Worm (Caenorhabditis elegans) whole organism, L1 larva: Measurements from ENCODE around the gene T27D12.1.

ENCODE experiments used
- C04F5.9 ChIP-seq: sonication (generic microtip); optimal IDR thresholded peaks from 2 replicates; lab custom pipeline; 2016; ENCODE audit warnings: missing genetic modification characterization, missing compliant biosample characterization
- F16B12.6 ChIP-seq: fragments of 150-350 bp; optimal IDR thresholded peaks from 2 replicates; lab custom pipeline; 2014; ENCODE audit warnings: missing biosample characterization, missing genetic modification characterization
- Y116A8C.19 ChIP-seq: sonication (generic microtip); optimal IDR thresholded peaks from 2 replicates; lab custom pipeline; 2016; ENCODE audit warnings: missing compliant biosample characterization, missing genetic modification characterization, borderline replicate concordance
- aly-2 ChIP-seq: fragments of 150-350 bp; optimal IDR thresholded peaks from 2 replicates; lab custom pipeline; 2014; ENCODE audit warnings: missing biosample characterization, missing genetic modification characterization
- ama-1 ChIP-seq: fragments of 150-350 bp; optimal IDR thresholded peaks from 2 replicates; lab custom pipeline; 2014
- blmp-1 ChIP-seq: fragments of 150-350 bp; optimal IDR thresholded peaks from 2 replicates; lab custom pipeline; 2014; ENCODE audit warnings: missing biosample characterization, missing genetic modification characterization
- ceh-63 ChIP-seq: fragments of 200-800 bp; sonication (Bioruptor generic); optimal IDR thresholded peaks from 2 replicates; lab custom pipeline; 2018; ENCODE audit warnings: mild to moderate bottlenecking, missing genetic modification characterization, missing compliant biosample characterization
- ceh-82 ChIP-seq, 3 experiments: fragments of 150-350 bp in 1 of 3; sonication (generic microtip) in 2 of 3; optimal IDR thresholded peaks; 2 replicates each; lab custom pipeline; 2014 to 2017; ENCODE audit warnings: missing biosample characterization in 3 of 3, missing genetic modification characterization in 3 of 3
- ces-1 ChIP-seq: fragments of 150-350 bp; optimal IDR thresholded peaks from 2 replicates; lab custom pipeline; 2014; ENCODE audit warnings: missing biosample characterization, missing genetic modification reagents, missing genetic modification characterization
- dpl-1 ChIP-seq, 3 experiments: fragments of 150-350 bp in 2 of 3; sonication (generic microtip) in 1 of 3; optimal IDR thresholded peaks; 2 replicates each; lab custom pipeline; 2014 to 2017; ENCODE audit warnings: missing biosample characterization in 3 of 3, missing genetic modification characterization in 3 of 3, missing genetic modification reagents in 3 of 3
- efl-1 ChIP-seq, 4 experiments: fragments of 150-350 bp; optimal IDR thresholded peaks in 3 of 4; peaks in 1 of 4; 1 replicate in 1 of 4; 2 replicates in 3 of 4; lab custom pipeline; 2014; ENCODE audit warnings: missing biosample characterization in 2 of 4, missing genetic modification characterization in 2 of 4, missing genetic modification reagents in 2 of 4
- efl-3 ChIP-seq: fragments of 200-800 bp; sonication (Bioruptor generic); optimal IDR thresholded peaks from 2 replicates; lab custom pipeline; 2018; ENCODE audit warnings: mild to moderate bottlenecking, missing genetic modification characterization, missing compliant biosample characterization
- egl-13 ChIP-seq: sonication (generic microtip); optimal IDR thresholded peaks from 2 replicates; lab custom pipeline; 2016; ENCODE audit warnings: missing genotype, missing genetic modification reagents, missing genetic modification characterization, missing compliant biosample characterization
- elt-2 ChIP-seq: sonication (generic microtip); optimal IDR thresholded peaks from 2 replicates; lab custom pipeline; 2016; ENCODE audit warnings: missing genetic modification characterization, mild to moderate bottlenecking, inconsistent platforms, missing compliant biosample characterization, missing genetic modification reagents
- elt-3 ChIP-seq, 6 experiments: fragments of 150-350 bp in 1 of 6; sonication (generic microtip); optimal IDR thresholded peaks; 2 replicates each; lab custom pipeline; 2017 to 2018; ENCODE audit warnings: missing biosample characterization in 6 of 6, missing genetic modification characterization in 6 of 6, inconsistent platforms in 1 of 6
- fkh-10 ChIP-seq: sonication (generic microtip); optimal IDR thresholded peaks from 2 replicates; lab custom pipeline; 2017; ENCODE audit warnings: missing biosample characterization, missing genetic modification reagents, missing genetic modification characterization
- fkh-8 ChIP-seq: sonication (generic microtip); optimal IDR thresholded peaks from 2 replicates; lab custom pipeline; 2016; ENCODE audit warnings: mild to moderate bottlenecking, missing genetic modification characterization, missing compliant biosample characterization
- hpl-2 ChIP-seq: fragments of 150-350 bp; optimal IDR thresholded peaks from 2 replicates; lab custom pipeline; 2014; ENCODE audit warnings: missing biosample characterization, missing genetic modification reagents, missing genetic modification characterization
- irx-1 ChIP-seq: sonication (generic microtip); optimal IDR thresholded peaks from 2 replicates; lab custom pipeline; 2016; ENCODE audit warnings: missing genetic modification characterization, missing compliant biosample characterization
- isw-1 ChIP-seq: fragments of 200-800 bp; sonication (Bioruptor generic); IDR thresholded peaks from 2 replicates; pipeline ENCODE4 v1.3.6; 2022; ENCODE audit warnings: missing genetic modification characterization, missing compliant biosample characterization
- jun-1 ChIP-seq: fragments of 150-350 bp; optimal IDR thresholded peaks from 2 replicates; lab custom pipeline; 2014; ENCODE audit warnings: missing biosample characterization, missing genetic modification reagents, missing genetic modification characterization
- lin-14 ChIP-seq: fragments of 200-800 bp; sonication (Bioruptor generic); optimal IDR thresholded peaks from 2 replicates; lab custom pipeline; 2018; ENCODE audit warnings: mild to moderate bottlenecking, missing genetic modification characterization, moderate library complexity, missing compliant biosample characterization
- lin-35 ChIP-seq, 2 experiments: fragments of 150-350 bp; optimal IDR thresholded peaks; 2 replicates each; lab custom pipeline; 2014; ENCODE audit warnings: missing biosample characterization in 2 of 2, missing genetic modification characterization in 2 of 2, missing genetic modification reagents in 2 of 2
- lin-39 ChIP-seq: fragments of 150-350 bp; optimal IDR thresholded peaks from 2 replicates; lab custom pipeline; 2014; ENCODE audit warnings: missing biosample characterization, missing genetic modification reagents, missing genetic modification characterization
- lsy-2 ChIP-seq, 2 experiments: fragments of 150-350 bp; optimal IDR thresholded peaks; 2 replicates each; lab custom pipeline; 2014; ENCODE audit warnings: missing biosample characterization in 2 of 2, missing genetic modification characterization in 2 of 2
- mab-9 ChIP-seq: fragments of 200-800 bp; sonication (Bioruptor generic); IDR thresholded peaks from 2 replicates; pipeline ENCODE4 v1.3.6; 2022; ENCODE audit warnings: missing genetic modification reagents, missing genetic modification characterization, missing compliant biosample characterization
- mdl-1 ChIP-seq, 2 experiments: fragments of 150-350 bp; optimal IDR thresholded peaks; 2 replicates each; lab custom pipeline; 2014 to 2017; ENCODE audit warnings: missing biosample characterization in 2 of 2, missing genetic modification characterization in 2 of 2, inconsistent platforms in 1 of 2
- mef-2 ChIP-seq: fragments of 150-350 bp; optimal IDR thresholded peaks from 2 replicates; lab custom pipeline; 2014; ENCODE audit warnings: missing biosample characterization, missing genetic modification characterization
- nhr-19 ChIP-seq: fragments of 200-800 bp; sonication (Bioruptor generic); conservative IDR thresholded peaks from 2 replicates; pipeline ENCODE4 v1.3.6; 2022; ENCODE audit warnings: missing genetic modification characterization, missing compliant biosample characterization
- nhr-20 ChIP-seq: sonication (generic microtip); optimal IDR thresholded peaks from 2 replicates; lab custom pipeline; 2016; ENCODE audit warnings: mild to moderate bottlenecking, missing genetic modification characterization, missing compliant biosample characterization
- nhr-237 ChIP-seq: fragments of 150-350 bp; optimal IDR thresholded peaks from 2 replicates; lab custom pipeline; 2014; ENCODE audit warnings: missing biosample characterization, missing genetic modification characterization
- nhr-47 ChIP-seq: sonication (generic microtip); optimal IDR thresholded peaks from 2 replicates; lab custom pipeline; 2016; ENCODE audit warnings: mild to moderate bottlenecking, missing genetic modification characterization, moderate library complexity, missing compliant biosample characterization
- nhr-71 ChIP-seq: sonication (generic microtip); optimal IDR thresholded peaks from 2 replicates; lab custom pipeline; 2016; ENCODE audit warnings: mild to moderate bottlenecking, missing genetic modification characterization, moderate library complexity, missing compliant biosample characterization
- nhr-76 ChIP-seq: sonication (generic microtip); optimal IDR thresholded peaks from 2 replicates; lab custom pipeline; 2017; ENCODE audit warnings: missing biosample characterization, missing genetic modification characterization
- nhr-85 ChIP-seq: sonication (generic microtip); peaks from one replicate; lab custom pipeline; 2016; ENCODE audit warnings: missing genetic modification characterization, inconsistent platforms, missing compliant biosample characterization
- nhr-90 ChIP-seq: sonication (generic microtip); optimal IDR thresholded peaks from 2 replicates; lab custom pipeline; 2016; ENCODE audit warnings: mild to moderate bottlenecking, missing genetic modification characterization, missing compliant biosample characterization; ENCODE audit not compliant: poor library complexity
- skn-1 ChIP-seq: fragments of 150-350 bp; optimal IDR thresholded peaks from 2 replicates; lab custom pipeline; 2014; ENCODE audit warnings: missing biosample characterization, missing genetic modification characterization
- snu-23 ChIP-seq: sonication (generic microtip); optimal IDR thresholded peaks from 2 replicates; lab custom pipeline; 2016; ENCODE audit warnings: missing genetic modification characterization, missing compliant biosample characterization
- sox-4 ChIP-seq: sonication (generic microtip); optimal IDR thresholded peaks from 2 replicates; lab custom pipeline; 2016; ENCODE audit warnings: missing genetic modification characterization, missing compliant biosample characterization
- sup-37 ChIP-seq: fragments of 200-800 bp; sonication (Bioruptor generic); optimal IDR thresholded peaks from 2 replicates; lab custom pipeline; 2018; ENCODE audit warnings: mild to moderate bottlenecking, missing genetic modification characterization, missing compliant biosample characterization
- swsn-7 ChIP-seq: sonication (generic microtip); optimal IDR thresholded peaks from 2 replicates; lab custom pipeline; 2016; ENCODE audit warnings: missing genetic modification characterization, missing compliant biosample characterization
- tbx-2 ChIP-seq: sonication (generic microtip); optimal IDR thresholded peaks from 2 replicates; lab custom pipeline; 2016; ENCODE audit warnings: missing genetic modification characterization, missing compliant biosample characterization
- unc-130 ChIP-seq: fragments of 150-350 bp; optimal IDR thresholded peaks from 2 replicates; lab custom pipeline; 2017; ENCODE audit warnings: missing biosample characterization, missing genetic modification characterization, inconsistent platforms
- unc-98 ChIP-seq: fragments of 200-800 bp; sonication (Bioruptor generic); IDR thresholded peaks from 2 replicates; pipeline ENCODE4 v1.3.6; 2022; ENCODE audit warnings: missing genetic modification characterization, missing compliant biosample characterization
- zag-1 ChIP-seq: fragments of 150-350 bp; optimal IDR thresholded peaks from 2 replicates; lab custom pipeline; 2014; ENCODE audit warnings: missing biosample characterization, missing genetic modification characterization
- zip-4 ChIP-seq: fragments of 200-800 bp; sonication (Bioruptor generic); optimal IDR thresholded peaks from 2 replicates; lab custom pipeline; 2018; ENCODE audit warnings: mild to moderate bottlenecking, missing genetic modification characterization, moderate library complexity, missing compliant biosample characterization

T27D12.1 gene

DNA sequence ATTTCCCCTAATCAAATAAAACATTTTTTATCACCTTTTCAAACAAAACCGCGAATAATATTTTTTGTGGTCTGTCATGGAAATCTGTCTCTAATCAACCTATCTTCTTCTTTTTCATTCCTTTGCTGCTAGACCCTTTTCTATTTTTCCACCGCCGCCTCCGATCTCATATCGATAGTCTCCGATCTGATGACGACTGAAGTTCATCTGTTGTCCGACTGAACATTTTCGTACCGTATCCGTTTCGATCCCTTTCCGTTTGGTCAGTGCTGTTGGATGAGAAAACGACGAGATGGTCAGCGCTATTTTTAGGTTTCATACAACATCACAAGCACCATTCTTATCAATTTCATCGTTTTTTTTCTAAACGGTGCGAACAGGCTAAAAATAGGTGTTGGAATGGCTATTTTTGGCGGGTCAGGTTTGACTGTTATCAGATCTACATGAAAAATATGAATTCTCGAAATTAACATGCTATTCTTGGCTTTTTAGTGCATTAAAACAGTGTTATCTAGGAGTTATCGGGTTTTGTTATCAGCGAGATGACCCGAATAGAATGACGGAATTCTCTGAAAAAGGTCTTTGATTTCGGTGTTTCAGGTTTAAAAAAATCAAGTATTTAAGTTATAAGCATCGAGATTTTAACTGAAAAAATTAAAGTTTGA lies 5.7 kb upstream of the T27D12.1 start (continued):
- TF ChIP-seq nhr-237 (no peak), lin-14 (GFP tag; lab: Kevin White, UChicago) (peak; percentile 83), sup-37 (GFP tag; lab: Kevin White, UChicago) (no peak), lsy-2 (tag; optimal IDR thresholded peaks at IDR 0.05; lab: Kevin White, UChicago) (peak in 1 of 2 experiments; percentile 24)

DNA sequence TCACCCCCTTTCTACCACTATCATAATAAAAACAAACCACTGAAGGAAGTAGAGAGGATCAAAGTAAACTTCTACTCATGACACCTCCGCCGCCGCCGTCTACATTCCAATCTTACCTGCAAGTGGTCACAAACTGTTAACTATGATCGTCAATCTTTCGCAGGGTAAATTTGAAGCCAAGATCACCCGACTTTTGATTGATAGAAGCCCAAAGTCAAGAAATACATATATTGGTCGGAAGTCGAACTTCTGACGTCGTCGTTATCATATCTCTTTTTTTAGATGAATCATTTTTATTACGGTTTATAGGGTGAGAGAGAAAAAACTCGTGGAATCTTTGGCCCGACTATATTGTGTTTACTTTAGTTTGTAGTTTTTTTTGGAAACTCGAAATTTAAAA lies 4.1 kb upstream of the T27D12.1 start:
- TF ChIP-seq lin-35 (GFP tag; optimal IDR thresholded peaks at IDR 0.05; lab: Kevin White, UChicago) (peak in 1 of 2 experiments; percentile 17), unc-98 (GFP tag; lab: Robert Waterston, UW) (no peak), zip-4 (GFP tag; lab: Kevin White, UChicago) (no peak), nhr-47 (tag; lab: Kevin White, UChicago) (peak; percentile 25), lsy-2 (tag; optimal IDR thresholded peaks at IDR 0.05; lab: Kevin White, UChicago) (peak in 1 of 2 experiments; percentile 28), unc-130 (tag; lab: Kevin White, UChicago) (no peak), nhr-20 (tag; lab: Kevin White, UChicago) (peak; percentile 81), lin-14 (GFP tag; lab: Kevin White, UChicago) (peak; percentile 80), fkh-8 (tag; lab: Kevin White, UChicago) (no peak), nhr-71 (tag; lab: Kevin White, UChicago) (peak; percentile 76), snu-23 (peak; percentile 13), efl-3 (GFP tag; lab: Kevin White, UChicago) (no peak), nhr-19 (GFP tag; lab: Robert Waterston, UW) (peak; percentile 24; the same call in 1 of the 2 replicates), dpl-1 (GFP tag; optimal IDR thresholded peaks at IDR 0.05; lab: Kevin White, UChicago) (no peak), aly-2 (tag; lab: Kevin White, UChicago) (no peak), tbx-2 (tag; lab: Kevin White, UChicago) (peak; percentile 41), hpl-2 (GFP tag; lab: Kevin White, UChicago) (no peak), ceh-63 (GFP tag; lab: Kevin White, UChicago) (no peak), blmp-1 (tag; lab: Kevin White, UChicago) (peak; percentile 47), nhr-90 (tag; lab: Kevin White, UChicago) (peak; percentile 17), efl-1 (optimal IDR thresholded peaks at IDR 0.05; lab: Kevin White, UChicago) (no peak), efl-1 (GFP tag; optimal IDR thresholded peaks at IDR 0.05 in 1 of 2; lab: Kevin White, UChicago) (peak in 1 of 2 experiments; percentile 72), nhr-85 (peak; percentile 96), elt-2 (tag; lab: Kevin White, UChicago) (no peak), elt-3 (tag; optimal IDR thresholded peaks at IDR 0.05; lab: Kevin White, UChicago) (peak in 4 of 6 experiments; percentile 66 to 93 (median 67)), fkh-10 (GFP tag; lab: Kevin White, UChicago) (no peak)

- TF ChIP-seq elt-3 (tag; optimal IDR thresholded peaks at IDR 0.05; lab: Kevin White, UChicago) (peak in 1 of 6 experiments; percentile 48), aly-2 (tag; lab: Kevin White, UChicago) (no peak), skn-1 (tag; lab: Kevin White, UChicago) (no peak), sox-4 (no peak), mdl-1 (tag; optimal IDR thresholded peaks at IDR 0.05; lab: Kevin White, UChicago) (no peak), nhr-76 (tag; lab: Kevin White, UChicago) (no peak), nhr-47 (tag; lab: Kevin White, UChicago) (no peak), nhr-90 (tag; lab: Kevin White, UChicago) (no peak), snu-23 (peak; percentile 14), zag-1 (tag; lab: Kevin White, UChicago) (no peak), jun-1 (no peak), ama-1 (lab: Kevin White, UChicago) (no peak), unc-130 (tag; lab: Kevin White, UChicago) (no peak), isw-1 (GFP tag; lab: Robert Waterston, UW) (no peak), lin-39 (tag; lab: Kevin White, UChicago) (no peak), swsn-7 (no peak), F16B12.6 (no peak), mab-9 (GFP tag; lab: Robert Waterston, UW) (no peak), Y116A8C.19 (tag; lab: Kevin White, UChicago) (no peak), nhr-19 (GFP tag; lab: Robert Waterston, UW) (peak; percentile 21; the same call in 1 of the 2 replicates), zip-4 (GFP tag; lab: Kevin White, UChicago) (no peak), irx-1 (tag; lab: Kevin White, UChicago) (no peak), mef-2 (tag; lab: Kevin White, UChicago) (no peak), lin-14 (GFP tag; lab: Kevin White, UChicago) (peak; percentile 50), ceh-82 (tag; optimal IDR thresholded peaks at IDR 0.05; lab: Kevin White, UChicago) (no peak), C04F5.9 (tag; lab: Kevin White, UChicago) (no peak), blmp-1 (tag; lab: Kevin White, UChicago) (peak; percentile 15), ces-1 (GFP tag; lab: Kevin White, UChicago) (no peak), egl-13 (tag; lab: Kevin White, UChicago) (no peak)
These were observed 3.3 kb upstream of the T27D12.1 start for ce11 chrII:11839116-11839515.
